Fruit fly (Drosophila melanogaster): Measurements from ENCODE around the gene CG33128.
A peak's percentile ranks its signal among the peaks of the same experiment; 100 is the strongest.

The CG33128 gene

dm6 chr2L:1470009-1470408, 23.9 kb upstream of the CG33128 start (continued):
- TF ChIP-seq Doc2 (GFP tag; IDR thresholded peaks at IDR 0.05) (no peak), CG11723 (GFP tag; optimal IDR thresholded peaks at IDR 0.05) (no peak), CG11093 (GFP tag; IDR thresholded peaks at IDR 0.05) (no peak), hb (GFP tag; IDR thresholded peaks at IDR 0.05; ENCODE audit: partially characterized antibody) (no peak), D19B (GFP tag; optimal IDR thresholded peaks at IDR 0.05) (no peak), CG16863 (GFP tag; optimal IDR thresholded peaks at IDR 0.05) (no peak), pzg (GFP tag; optimal IDR thresholded peaks at IDR 0.05) (no peak), run (tag; optimal IDR thresholded peaks at IDR 0.05) (no peak), CG6272 (GFP tag; IDR thresholded peaks at IDR 0.05) (no peak), CG17328 (GFP tag; IDR thresholded peaks at IDR 0.05) (peak; percentile 30; the same call in 1 of the 2 replicates), cwo (GFP tag; optimal IDR thresholded peaks at IDR 0.05) (no peak), Rx (GFP tag; IDR thresholded peaks at IDR 0.05) (no peak), lilli (GFP tag; optimal IDR thresholded peaks at IDR 0.05) (no peak), sna (GFP tag; IDR thresholded peaks at IDR 0.05; ENCODE audit: partially characterized antibody) (no peak), CG4820 (GFP tag; optimal IDR thresholded peaks at IDR 0.05) (no peak), CG30020 (tag; optimal IDR thresholded peaks at IDR 0.05) (no peak), CG2129 (GFP tag; IDR thresholded peaks at IDR 0.05; ENCODE audit: partially characterized antibody) (no peak), Spps (tag; optimal IDR thresholded peaks at IDR 0.05) (no peak), exex (tag; optimal IDR thresholded peaks at IDR 0.05) (no peak), luna (GFP tag; optimal IDR thresholded peaks at IDR 0.05) (no peak), CG31388 (GFP tag; optimal IDR thresholded peaks at IDR 0.05) (no peak), CG6791 (GFP tag; IDR thresholded peaks at IDR 0.05; ENCODE audit: partially characterized antibody) (no peak), CG6654 (GFP tag; optimal IDR thresholded peaks at IDR 0.05) (no peak), CG6689 (GFP tag; IDR thresholded peaks at IDR 0.05) (0 out of 2 replicates have a peak, but pooled peaks have one; percentile 27), CG17359 (tag; optimal IDR thresholded peaks at IDR 0.05) (no peak), CG7987 (GFP tag; optimal IDR thresholded peaks at IDR 0.05) (no peak), CG4360 (GFP tag; IDR thresholded peaks at IDR 0.05) (no peak), ttk (GFP tag; IDR thresholded peaks at IDR 0.05) (no peak), CG12769 (tag; optimal IDR thresholded peaks at IDR 0.05) (no peak), knrl (GFP tag; IDR thresholded peaks at IDR 0.05; ENCODE audit: partially characterized antibody) (no peak), CG1529 (GFP tag; optimal IDR thresholded peaks at IDR 0.05) (no peak), Gsc (GFP tag; IDR thresholded peaks at IDR 0.05) (no peak), Asciz (GFP tag; optimal IDR thresholded peaks at IDR 0.05) (no peak), CG6854 (GFP tag; optimal IDR thresholded peaks at IDR 0.05) (no peak), az2 (GFP tag; optimal IDR thresholded peaks at IDR 0.05) (no peak), gcm (GFP tag; optimal IDR thresholded peaks at IDR 0.05) (peak; percentile 13), Mrtf (GFP tag; IDR thresholded peaks at IDR 0.05) (no peak), Hr3 (GFP tag; optimal IDR thresholded peaks at IDR 0.05) (no peak), Chrac-16 (GFP tag; optimal IDR thresholded peaks at IDR 0.05) (peak; percentile 15), CG3163 (GFP tag; optimal IDR thresholded peaks at IDR 0.05) (no peak), CG10366 (GFP tag; IDR thresholded peaks at IDR 0.05) (no peak), CG10431 (GFP tag; optimal IDR thresholded peaks at IDR 0.05) (no peak), CG17186 (GFP tag; optimal IDR thresholded peaks at IDR 0.05) (no peak), danr (GFP tag; IDR thresholded peaks at IDR 0.05) (no peak), dan (GFP tag; IDR thresholded peaks at IDR 0.05) (no peak), CG18476 (GFP tag; optimal IDR thresholded peaks at IDR 0.05) (no peak), pita (GFP tag; optimal IDR thresholded peaks at IDR 0.05) (no peak), sisA (GFP tag; IDR thresholded peaks at IDR 0.05) (no peak), ara (GFP tag; IDR thresholded peaks at IDR 0.05) (no peak), CG3281 (GFP tag; optimal IDR thresholded peaks at IDR 0.05) (no peak), yki (optimal IDR thresholded peaks at IDR 0.05) (no peak), fru (optimal IDR thresholded peaks at IDR 0.05) (no peak), crc (GFP tag; optimal IDR thresholded peaks at IDR 0.05) (no peak)
